Worm (Caenorhabditis elegans) whole organism, mixed stage, embryonic: Measurements from ENCODE around the gene lgc-27.

Experiments
- M03D4.4 ChIP-seq: sonication (generic microtip); optimal IDR thresholded peaks from 2 replicates; lab custom pipeline; 2017; ENCODE audit warnings: mild to moderate bottlenecking, missing genetic modification characterization, missing compliant biosample characterization
- bed-3 ChIP-seq: fragments of 200-800 bp; sonication (Bioruptor generic); optimal IDR thresholded peaks from 3 replicates; lab custom pipeline; 2018; ENCODE audit warnings: mild to moderate bottlenecking, missing genetic modification characterization, moderate library complexity, missing compliant biosample characterization
- ceh-39 ChIP-seq: fragments of 150-350 bp; optimal IDR thresholded peaks from 2 replicates; lab custom pipeline; 2014; ENCODE audit warnings: missing biosample characterization, missing genetic modification characterization
- ceh-43 ChIP-seq: fragments of 200-800 bp; sonication (Bioruptor generic); optimal IDR thresholded peaks from 2 replicates; lab custom pipeline; 2018; ENCODE audit warnings: mild to moderate bottlenecking, missing genetic modification characterization, moderate library complexity, missing compliant biosample characterization
- ces-1 ChIP-seq: fragments of 150-350 bp; optimal IDR thresholded peaks from 2 replicates; lab custom pipeline; 2014; ENCODE audit warnings: missing biosample characterization, missing genetic modification reagents, missing genetic modification characterization
- cnd-1 ChIP-seq: fragments of 200-800 bp; sonication (Bioruptor generic); optimal IDR thresholded peaks from 2 replicates; lab custom pipeline; 2018; ENCODE audit warnings: mild to moderate bottlenecking, missing genetic modification characterization, missing compliant biosample characterization
- drap-1 ChIP-seq: fragments of 200-800 bp; sonication (Bioruptor generic); optimal IDR thresholded peaks from 3 replicates; lab custom pipeline; 2018; ENCODE audit warnings: mild to moderate bottlenecking, missing genetic modification characterization, missing compliant biosample characterization
- elt-1 ChIP-seq: sonication (generic microtip); optimal IDR thresholded peaks from 2 replicates; lab custom pipeline; 2017; ENCODE audit warnings: missing genetic modification characterization, mild to moderate bottlenecking, missing compliant biosample characterization, antibody characterized with exemption, moderate library complexity, borderline replicate concordance; ENCODE audit not compliant: insufficient read depth
- elt-3 ChIP-seq: fragments of 150-350 bp; optimal IDR thresholded peaks from 2 replicates; lab custom pipeline; 2014; ENCODE audit warnings: missing biosample characterization, missing genetic modification characterization
- flh-1 ChIP-seq: fragments of 200-800 bp; sonication (Bioruptor generic); optimal IDR thresholded peaks from 2 replicates; lab custom pipeline; 2018; ENCODE audit warnings: mild to moderate bottlenecking, missing genetic modification characterization, moderate library complexity, missing compliant biosample characterization
- ham-2 ChIP-seq: fragments of 200-800 bp; sonication (Bioruptor generic); optimal IDR thresholded peaks from 2 replicates; lab custom pipeline; 2018; ENCODE audit warnings: mild to moderate bottlenecking, missing genetic modification characterization, missing compliant biosample characterization
- hlh-1 ChIP-seq: fragments of 150-350 bp; optimal IDR thresholded peaks from 2 replicates; lab custom pipeline; 2014; ENCODE audit warnings: missing biosample characterization, missing genetic modification reagents, missing genetic modification characterization
- lin-13 ChIP-seq: fragments of 150-350 bp; optimal IDR thresholded peaks from 2 replicates; lab custom pipeline; 2014; ENCODE audit warnings: missing biosample characterization, missing genetic modification characterization
- lin-32 ChIP-seq: fragments of 200-800 bp; sonication (Bioruptor generic); optimal IDR thresholded peaks from 2 replicates; lab custom pipeline; 2018; ENCODE audit warnings: mild to moderate bottlenecking, missing genetic modification characterization, missing compliant biosample characterization
- lsy-2 ChIP-seq: fragments of 150-350 bp; optimal IDR thresholded peaks from 2 replicates; lab custom pipeline; 2014; ENCODE audit warnings: missing biosample characterization, missing genetic modification characterization
- mep-1 ChIP-seq: fragments of 150-350 bp; optimal IDR thresholded peaks from 2 replicates; lab custom pipeline; 2017; ENCODE audit warnings: missing biosample characterization, missing genetic modification reagents, missing genetic modification characterization, inconsistent platforms
- mls-2 ChIP-seq: sonication (generic microtip); optimal IDR thresholded peaks from 2 replicates; lab custom pipeline; 2016; ENCODE audit warnings: mild to moderate bottlenecking, missing genetic modification characterization, moderate library complexity, missing compliant biosample characterization
- nhr-12 ChIP-seq: fragments of 150-350 bp; optimal IDR thresholded peaks from 2 replicates; lab custom pipeline; 2014; ENCODE audit warnings: missing biosample characterization, missing genetic modification characterization
- nhr-2 ChIP-seq: fragments of 150-350 bp; optimal IDR thresholded peaks from 2 replicates; lab custom pipeline; 2014; ENCODE audit warnings: missing biosample characterization, missing genetic modification characterization
- nhr-76 ChIP-seq: sonication (generic microtip); optimal IDR thresholded peaks from 2 replicates; lab custom pipeline; 2017; ENCODE audit warnings: missing biosample characterization, missing genetic modification characterization
- sem-2 ChIP-seq: fragments of 200-800 bp; sonication (Bioruptor generic); optimal IDR thresholded peaks from 2 replicates; lab custom pipeline; 2018; ENCODE audit warnings: mild to moderate bottlenecking, missing genetic modification characterization, missing compliant biosample characterization
- snpc-4 ChIP-seq: fragments of 150-350 bp; optimal IDR thresholded peaks from 2 replicates; lab custom pipeline; 2014; ENCODE audit warnings: missing biosample characterization, missing genetic modification characterization
- tbx-8 ChIP-seq: fragments of 200-800 bp; sonication (Bioruptor generic); optimal IDR thresholded peaks from 2 replicates; lab custom pipeline; 2018; ENCODE audit warnings: mild to moderate bottlenecking, missing genetic modification characterization, moderate library complexity, missing compliant biosample characterization
- unc-120 ChIP-seq: sonication (generic microtip); optimal IDR thresholded peaks from 2 replicates; lab custom pipeline; 2017; ENCODE audit warnings: missing genetic modification characterization, missing compliant biosample characterization; ENCODE audit not compliant: poor library complexity, severe bottlenecking
- unc-39 ChIP-seq: fragments of 150-350 bp; optimal IDR thresholded peaks from 2 replicates; lab custom pipeline; 2014; ENCODE audit warnings: missing biosample characterization, missing genetic modification characterization
- unc-62 ChIP-seq: fragments of 150-350 bp; optimal IDR thresholded peaks from 2 replicates; lab custom pipeline; 2014; ENCODE audit warnings: missing biosample characterization, missing genetic modification reagents, missing genetic modification characterization
- zip-8 ChIP-seq: fragments of 150-350 bp; optimal IDR thresholded peaks from 2 replicates; lab custom pipeline; 2014; ENCODE audit warnings: missing biosample characterization, missing genetic modification characterization
- ztf-11 ChIP-seq: fragments of 150-350 bp; optimal IDR thresholded peaks from 2 replicates; lab custom pipeline; 2014; ENCODE audit warnings: missing biosample characterization, missing genetic modification characterization

lgc-27 gene

ce11 chrII:4638891-4639290 lies 10.0 kb upstream of the lgc-27 start:
- TF ChIP-seq zip-8 (no peak), ceh-39 (tag; lab: Kevin White, UChicago) (no peak), lsy-2 (no peak), elt-1 (tag; lab: Kevin White, UChicago) (no peak), M03D4.4 (tag; lab: Kevin White, UChicago) (no peak), nhr-2 (no peak), ham-2 (GFP tag; lab: Kevin White, UChicago) (no peak), unc-120 (tag; lab: Kevin White, UChicago) (no peak), unc-39 (tag; lab: Kevin White, UChicago) (no peak), mls-2 (tag; lab: Kevin White, UChicago) (no peak), elt-3 (tag; lab: Kevin White, UChicago) (no peak), hlh-1 (tag; lab: Kevin White, UChicago) (no peak)

- TF ChIP-seq hlh-1 (tag; lab: Kevin White, UChicago) (no peak), M03D4.4 (tag; lab: Kevin White, UChicago) (no peak), mep-1 (peak; percentile 72), unc-39 (tag; lab: Kevin White, UChicago) (no peak), mls-2 (tag; lab: Kevin White, UChicago) (peak; percentile 21), lin-32 (peak; percentile 67), tbx-8 (GFP tag; lab: Kevin White, UChicago) (no peak), flh-1 (no peak), snpc-4 (tag; lab: Kevin White, UChicago) (no peak), sem-2 (GFP tag; lab: Kevin White, UChicago) (no peak), cnd-1 (tag; lab: Kevin White, UChicago) (peak; percentile 91), ces-1 (GFP tag; lab: Kevin White, UChicago) (peak; percentile 78), lsy-2 (peak; percentile 4), unc-120 (tag; lab: Kevin White, UChicago) (peak; percentile 47)
- TF ChIP-seq, all 35 proteins: peak for 7
Measured at ce11 chrII:4640748-4641147, 8.1 kb upstream of the lgc-27 start.

ce11 chrII:4650072-4650471 lies 1.2 kb downstream of the lgc-27 start:
- peak; percentile 31 for TF ChIP-seq hlh-1 (tag; lab: Kevin White, UChicago)
- TF ChIP-seq cnd-1 (tag; lab: Kevin White, UChicago) = no peak
- no peak for TF ChIP-seq nhr-76 (tag; lab: Kevin White, UChicago)
- no peak for TF ChIP-seq flh-1

ce11 chrII:4655834-4656233 lies 6.9 kb downstream of the lgc-27 start, which contains the start of gene fut-6:
Gene fut-6, minus strand, starts transcription at chrII:4655934.
- no peak for TF ChIP-seq mls-2 (tag; lab: Kevin White, UChicago)

- TF ChIP-seq flh-1 (no peak), mls-2 (tag; lab: Kevin White, UChicago) (no peak), unc-120 (tag; lab: Kevin White, UChicago) (no peak), mep-1 (no peak), bed-3 (no peak), nhr-2 (no peak), ces-1 (GFP tag; lab: Kevin White, UChicago) (no peak), ceh-39 (tag; lab: Kevin White, UChicago) (no peak), lsy-2 (no peak), snpc-4 (tag; lab: Kevin White, UChicago) (no peak), ztf-11 (tag; lab: Kevin White, UChicago) (no peak), elt-1 (tag; lab: Kevin White, UChicago) (no peak), nhr-12 (tag; lab: Kevin White, UChicago) (no peak), unc-39 (tag; lab: Kevin White, UChicago) (no peak), cnd-1 (tag; lab: Kevin White, UChicago) (no peak), drap-1 (GFP tag; lab: Kevin White, UChicago) (no peak)
Measured at ce11 chrII:4657370-4657769, 8.5 kb downstream of the lgc-27 start.

- no peak for TF ChIP-seq unc-62
- TF ChIP-seq unc-39 (tag; lab: Kevin White, UChicago) = no peak
- no peak for TF ChIP-seq ceh-43
- TF ChIP-seq unc-120 (tag; lab: Kevin White, UChicago) = no peak
- no peak for TF ChIP-seq ztf-11 (tag; lab: Kevin White, UChicago)
- TF ChIP-seq lin-32 = no peak
- no peak for TF ChIP-seq cnd-1 (tag; lab: Kevin White, UChicago)
- no peak for TF ChIP-seq snpc-4 (tag; lab: Kevin White, UChicago)
- TF ChIP-seq elt-3 (tag; lab: Kevin White, UChicago) = no peak
- no peak for TF ChIP-seq nhr-2
- TF ChIP-seq ham-2 (GFP tag; lab: Kevin White, UChicago) = no peak
- no peak for TF ChIP-seq mls-2 (tag; lab: Kevin White, UChicago)
- TF ChIP-seq nhr-76 (tag; lab: Kevin White, UChicago) = no peak
- no peak for TF ChIP-seq lin-13 (tag; lab: Kevin White, UChicago)
- TF ChIP-seq, all 35 proteins: peak for 0
Measured at ce11 chrII:4658245-4658644, 9.4 kb downstream of the lgc-27 start.
